Worm (Caenorhabditis elegans) whole organism, mixed stage, embryonic: ENCODE data around the gene ift-74.

Source experiments
- M03D4.4 ChIP-seq: sonication (generic microtip); optimal IDR thresholded peaks from 2 replicates; lab custom pipeline; 2017; ENCODE audit warnings: mild to moderate bottlenecking, missing genetic modification characterization, missing compliant biosample characterization
- bed-3 ChIP-seq: fragments of 200-800 bp; sonication (Bioruptor generic); optimal IDR thresholded peaks from 3 replicates; lab custom pipeline; 2018; ENCODE audit warnings: mild to moderate bottlenecking, missing genetic modification characterization, moderate library complexity, missing compliant biosample characterization
- blmp-1 ChIP-seq: fragments of 150-350 bp; optimal IDR thresholded peaks from 2 replicates; lab custom pipeline; 2014; ENCODE audit warnings: missing biosample characterization, missing genetic modification characterization
- ceh-39 ChIP-seq: fragments of 150-350 bp; optimal IDR thresholded peaks from 2 replicates; lab custom pipeline; 2014; ENCODE audit warnings: missing biosample characterization, missing genetic modification characterization
- ceh-43 ChIP-seq: fragments of 200-800 bp; sonication (Bioruptor generic); optimal IDR thresholded peaks from 2 replicates; lab custom pipeline; 2018; ENCODE audit warnings: mild to moderate bottlenecking, missing genetic modification characterization, moderate library complexity, missing compliant biosample characterization
- ceh-83 ChIP-seq: fragments of 200-800 bp; sonication (Bioruptor generic); optimal IDR thresholded peaks from 2 replicates; lab custom pipeline; 2018; ENCODE audit warnings: mild to moderate bottlenecking, missing genetic modification characterization, missing compliant biosample characterization
- ces-1 ChIP-seq: fragments of 150-350 bp; optimal IDR thresholded peaks from 2 replicates; lab custom pipeline; 2014; ENCODE audit warnings: missing biosample characterization, missing genetic modification reagents, missing genetic modification characterization
- cnd-1 ChIP-seq: fragments of 200-800 bp; sonication (Bioruptor generic); optimal IDR thresholded peaks from 2 replicates; lab custom pipeline; 2018; ENCODE audit warnings: mild to moderate bottlenecking, missing genetic modification characterization, missing compliant biosample characterization
- drap-1 ChIP-seq: fragments of 200-800 bp; sonication (Bioruptor generic); optimal IDR thresholded peaks from 3 replicates; lab custom pipeline; 2018; ENCODE audit warnings: mild to moderate bottlenecking, missing genetic modification characterization, missing compliant biosample characterization
- elt-1 ChIP-seq: sonication (generic microtip); optimal IDR thresholded peaks from 2 replicates; lab custom pipeline; 2017; ENCODE audit warnings: missing genetic modification characterization, mild to moderate bottlenecking, missing compliant biosample characterization, antibody characterized with exemption, moderate library complexity, borderline replicate concordance; ENCODE audit not compliant: insufficient read depth
- elt-3 ChIP-seq: fragments of 150-350 bp; optimal IDR thresholded peaks from 2 replicates; lab custom pipeline; 2014; ENCODE audit warnings: missing biosample characterization, missing genetic modification characterization
- flh-1 ChIP-seq: fragments of 200-800 bp; sonication (Bioruptor generic); optimal IDR thresholded peaks from 2 replicates; lab custom pipeline; 2018; ENCODE audit warnings: mild to moderate bottlenecking, missing genetic modification characterization, moderate library complexity, missing compliant biosample characterization
- ham-2 ChIP-seq: fragments of 200-800 bp; sonication (Bioruptor generic); optimal IDR thresholded peaks from 2 replicates; lab custom pipeline; 2018; ENCODE audit warnings: mild to moderate bottlenecking, missing genetic modification characterization, missing compliant biosample characterization
- hlh-1 ChIP-seq: fragments of 150-350 bp; optimal IDR thresholded peaks from 2 replicates; lab custom pipeline; 2014; ENCODE audit warnings: missing biosample characterization, missing genetic modification reagents, missing genetic modification characterization
- lin-13 ChIP-seq: fragments of 150-350 bp; optimal IDR thresholded peaks from 2 replicates; lab custom pipeline; 2014; ENCODE audit warnings: missing biosample characterization, missing genetic modification characterization
- lin-32 ChIP-seq: fragments of 200-800 bp; sonication (Bioruptor generic); optimal IDR thresholded peaks from 2 replicates; lab custom pipeline; 2018; ENCODE audit warnings: mild to moderate bottlenecking, missing genetic modification characterization, missing compliant biosample characterization
- lsy-2 ChIP-seq: fragments of 150-350 bp; optimal IDR thresholded peaks from 2 replicates; lab custom pipeline; 2014; ENCODE audit warnings: missing biosample characterization, missing genetic modification characterization
- mab-5 ChIP-seq: fragments of 150-350 bp; optimal IDR thresholded peaks from 2 replicates; lab custom pipeline; 2014; ENCODE audit warnings: missing biosample characterization, missing genetic modification characterization
- mep-1 ChIP-seq: fragments of 150-350 bp; optimal IDR thresholded peaks from 2 replicates; lab custom pipeline; 2017; ENCODE audit warnings: missing biosample characterization, missing genetic modification reagents, missing genetic modification characterization, inconsistent platforms
- mls-2 ChIP-seq: sonication (generic microtip); optimal IDR thresholded peaks from 2 replicates; lab custom pipeline; 2016; ENCODE audit warnings: mild to moderate bottlenecking, missing genetic modification characterization, moderate library complexity, missing compliant biosample characterization
- nhr-12 ChIP-seq: fragments of 150-350 bp; optimal IDR thresholded peaks from 2 replicates; lab custom pipeline; 2014; ENCODE audit warnings: missing biosample characterization, missing genetic modification characterization
- nhr-2 ChIP-seq: fragments of 150-350 bp; optimal IDR thresholded peaks from 2 replicates; lab custom pipeline; 2014; ENCODE audit warnings: missing biosample characterization, missing genetic modification characterization
- nhr-237 ChIP-seq: fragments of 150-350 bp; optimal IDR thresholded peaks from 2 replicates; lab custom pipeline; 2014; ENCODE audit warnings: missing biosample characterization, missing genetic modification characterization
- nhr-28 ChIP-seq: fragments of 150-350 bp; optimal IDR thresholded peaks from 2 replicates; lab custom pipeline; 2014; ENCODE audit warnings: missing biosample characterization, missing genetic modification characterization
- nhr-76 ChIP-seq: sonication (generic microtip); optimal IDR thresholded peaks from 2 replicates; lab custom pipeline; 2017; ENCODE audit warnings: missing biosample characterization, missing genetic modification characterization
- pha-4 ChIP-seq: fragments of 150-350 bp; optimal IDR thresholded peaks from 2 replicates; lab custom pipeline; 2018; ENCODE audit warnings: missing biosample characterization, missing genetic modification reagents, missing genetic modification characterization
- sem-2 ChIP-seq: fragments of 200-800 bp; sonication (Bioruptor generic); optimal IDR thresholded peaks from 2 replicates; lab custom pipeline; 2018; ENCODE audit warnings: mild to moderate bottlenecking, missing genetic modification characterization, missing compliant biosample characterization
- unc-120 ChIP-seq: sonication (generic microtip); optimal IDR thresholded peaks from 2 replicates; lab custom pipeline; 2017; ENCODE audit warnings: missing genetic modification characterization, missing compliant biosample characterization; ENCODE audit not compliant: poor library complexity, severe bottlenecking
- unc-62 ChIP-seq: fragments of 150-350 bp; optimal IDR thresholded peaks from 2 replicates; lab custom pipeline; 2014; ENCODE audit warnings: missing biosample characterization, missing genetic modification reagents, missing genetic modification characterization
- zip-8 ChIP-seq: fragments of 150-350 bp; optimal IDR thresholded peaks from 2 replicates; lab custom pipeline; 2014; ENCODE audit warnings: missing biosample characterization, missing genetic modification characterization
- ztf-11 ChIP-seq: fragments of 150-350 bp; optimal IDR thresholded peaks from 2 replicates; lab custom pipeline; 2014; ENCODE audit warnings: missing biosample characterization, missing genetic modification characterization

ift-74 gene

DNA sequence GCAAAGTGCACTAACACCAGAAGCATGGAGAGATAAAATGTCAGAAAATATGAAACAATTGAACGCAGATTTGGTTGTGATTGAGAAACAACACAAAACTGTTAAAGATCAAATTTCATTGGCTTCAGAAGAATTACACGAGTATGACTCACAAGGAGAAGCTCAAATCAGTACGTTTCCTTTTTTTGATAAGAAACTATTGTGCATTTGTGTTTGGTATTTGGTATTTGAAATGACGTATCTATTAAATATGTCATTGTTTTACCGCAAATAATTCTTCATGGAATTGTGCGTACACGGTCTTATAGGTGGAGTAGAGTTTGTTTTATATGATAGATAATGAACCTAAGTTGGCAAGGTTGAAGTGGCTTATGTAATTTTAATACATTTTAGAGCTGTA is 1.7 kb downstream of the ift-74 start:
- no peak for TF ChIP-seq sem-2 (GFP tag; lab: Kevin White, UChicago)
- TF ChIP-seq lsy-2 (tag; lab: Kevin White, UChicago): no peak
- no peak for TF ChIP-seq M03D4.4 (tag; lab: Kevin White, UChicago)
- no peak for TF ChIP-seq drap-1 (GFP tag; lab: Kevin White, UChicago)

DNA sequence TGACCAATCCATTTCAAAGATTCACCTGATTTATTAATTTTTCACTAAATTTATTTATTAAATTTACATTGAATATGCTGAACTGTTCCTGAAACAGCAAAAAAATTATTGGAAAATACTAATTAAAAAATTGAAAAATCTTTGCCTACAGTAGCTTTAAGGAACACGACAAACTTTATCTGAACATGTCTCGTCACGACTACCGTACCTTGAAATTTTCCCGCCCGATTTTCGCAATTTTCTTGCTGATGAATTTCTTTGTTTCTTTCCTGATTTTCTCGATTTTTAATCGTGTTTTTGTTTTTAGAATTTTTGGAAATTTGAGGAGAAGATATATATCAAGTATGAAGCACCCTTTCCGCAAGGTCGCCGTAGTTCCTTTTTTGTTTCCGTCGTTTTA is 3.1 kb downstream of the ift-74 start:
- no peak for TF ChIP-seq zip-8 (tag; lab: Kevin White, UChicago)
- no peak for TF ChIP-seq flh-1
- TF ChIP-seq lin-13 (tag; lab: Kevin White, UChicago): no peak
- TF ChIP-seq mab-5: no peak
- TF ChIP-seq blmp-1: no peak
- TF ChIP-seq elt-3 (tag; lab: Kevin White, UChicago): no peak
- TF ChIP-seq ceh-83 (GFP tag; lab: Kevin White, UChicago): no peak
- no peak for TF ChIP-seq lsy-2 (tag; lab: Kevin White, UChicago)
- TF ChIP-seq unc-62 (GFP tag; lab: Kevin White, UChicago): no peak
- TF ChIP-seq pha-4: no peak
- no peak for TF ChIP-seq sem-2 (GFP tag; lab: Kevin White, UChicago)
- TF ChIP-seq nhr-12 (tag; lab: Kevin White, UChicago): no peak
- TF ChIP-seq nhr-28 (tag; lab: Kevin White, UChicago): no peak
- TF ChIP-seq hlh-1: no peak
- TF ChIP-seq elt-1 (tag; lab: Kevin White, UChicago): no peak
- no peak for TF ChIP-seq nhr-237 (tag; lab: Kevin White, UChicago)
- no peak for TF ChIP-seq mls-2 (tag; lab: Kevin White, UChicago)
- TF ChIP-seq cnd-1 (tag; lab: Kevin White, UChicago): no peak
- TF ChIP-seq M03D4.4 (tag; lab: Kevin White, UChicago): no peak

DNA sequence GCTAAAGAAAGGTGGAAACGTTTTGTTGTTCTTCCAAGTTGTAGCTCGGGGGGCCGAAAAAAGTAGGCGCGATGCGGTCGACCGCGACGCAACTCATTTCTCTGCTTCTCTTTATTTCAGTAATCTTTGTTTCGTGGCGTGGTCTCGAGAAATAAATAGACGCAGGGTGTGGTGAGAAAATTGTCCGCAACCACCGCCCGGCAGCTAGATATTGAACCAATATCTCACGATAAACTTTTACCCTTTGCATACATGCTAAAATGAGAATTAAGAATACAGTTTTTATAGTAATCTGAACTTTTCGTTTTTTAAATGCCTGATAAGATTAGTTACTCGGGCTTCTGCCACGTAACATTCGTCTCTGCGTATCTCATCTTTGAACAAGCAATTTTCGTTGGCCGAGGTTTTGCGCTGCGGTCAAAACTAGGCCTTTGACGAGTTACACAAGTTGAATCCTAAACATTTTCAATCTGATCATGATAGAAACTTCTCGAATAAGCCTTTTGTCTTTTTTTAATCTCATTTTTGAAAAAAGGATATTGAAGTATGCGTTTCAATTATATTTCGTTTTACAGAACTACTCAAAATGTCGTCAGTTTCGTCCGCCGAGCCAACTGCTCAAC is 4.0 kb downstream of the ift-74 start, which contains the start of gene gyf-1:
gyf-1 (plus strand) TSS at position 573 of the 623 bp plus-strand sequence.
- TF ChIP-seq ceh-83 (GFP tag; lab: Kevin White, UChicago) (no peak), ham-2 (GFP tag; lab: Kevin White, UChicago) (peak; percentile 23), blmp-1 (no peak), sem-2 (GFP tag; lab: Kevin White, UChicago) (no peak), nhr-237 (tag; lab: Kevin White, UChicago) (no peak), ceh-43 (GFP tag; lab: Kevin White, UChicago) (no peak), flh-1 (no peak), unc-62 (GFP tag; lab: Kevin White, UChicago) (no peak), M03D4.4 (tag; lab: Kevin White, UChicago) (no peak), nhr-76 (no peak), unc-120 (tag; lab: Kevin White, UChicago) (peak; percentile 18), nhr-2 (tag; lab: Kevin White, UChicago) (no peak), lsy-2 (tag; lab: Kevin White, UChicago) (peak; percentile 8), mep-1 (tag; lab: Kevin White, UChicago) (no peak), bed-3 (GFP tag; lab: Kevin White, UChicago) (no peak)
- TF ChIP-seq, all 35 proteins: peak for 3

DNA sequence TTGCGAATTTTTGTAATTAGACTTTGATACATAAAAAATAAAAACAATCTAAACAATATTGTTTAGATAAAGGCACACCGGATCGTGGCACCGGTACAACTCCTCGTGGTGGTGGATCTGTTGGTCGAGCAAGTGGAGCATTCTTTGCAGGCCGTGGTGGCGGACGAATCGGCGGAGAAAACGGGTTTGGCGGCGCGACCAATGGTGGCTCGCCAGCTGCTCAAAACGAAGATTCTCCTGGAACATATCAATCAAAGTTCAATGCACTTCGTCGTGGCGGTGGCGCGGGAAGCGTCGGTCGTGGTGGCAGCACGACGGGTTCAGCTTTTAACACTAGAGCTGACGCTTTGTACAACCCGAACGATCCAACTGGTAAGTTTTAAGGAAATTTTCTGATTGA is 6.1 kb downstream of the ift-74 start:
- no peak for TF ChIP-seq elt-3 (tag; lab: Kevin White, UChicago)
- no peak for TF ChIP-seq mab-5
- no peak for TF ChIP-seq nhr-28 (tag; lab: Kevin White, UChicago)
- no peak for TF ChIP-seq cnd-1 (tag; lab: Kevin White, UChicago)
- no peak for TF ChIP-seq ces-1

DNA sequence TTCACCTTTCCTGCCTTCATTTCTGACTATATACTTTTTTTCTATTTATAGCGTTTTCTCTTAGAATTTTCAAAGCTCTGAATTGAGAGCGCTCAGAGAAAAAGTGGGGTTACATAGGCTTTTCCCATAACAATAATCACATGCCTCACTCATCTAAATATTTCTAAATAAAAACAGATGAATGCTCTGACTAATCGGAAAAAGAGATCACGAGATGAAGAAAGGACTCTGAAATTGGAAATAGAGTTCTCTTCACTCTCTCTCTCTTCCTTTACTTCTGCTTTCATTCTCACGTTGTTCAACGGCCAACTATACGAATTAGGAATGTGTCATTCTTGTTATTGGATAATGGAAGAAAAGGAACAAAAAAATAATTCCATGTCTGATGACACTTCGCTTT is 9.3 kb downstream of the ift-74 start:
- TF ChIP-seq ceh-39 (tag; lab: Kevin White, UChicago): no peak
- TF ChIP-seq flh-1: no peak
- no peak for TF ChIP-seq nhr-12 (tag; lab: Kevin White, UChicago)
- TF ChIP-seq lin-32 (GFP tag; lab: Kevin White, UChicago): no peak
- no peak for TF ChIP-seq ces-1
- no peak for TF ChIP-seq ztf-11 (tag; lab: Kevin White, UChicago)
- TF ChIP-seq M03D4.4 (tag; lab: Kevin White, UChicago): no peak
- no peak for TF ChIP-seq sem-2 (GFP tag; lab: Kevin White, UChicago)
- TF ChIP-seq bed-3 (GFP tag; lab: Kevin White, UChicago): no peak
- no peak for TF ChIP-seq elt-1 (tag; lab: Kevin White, UChicago)
- no peak for TF ChIP-seq ceh-43 (GFP tag; lab: Kevin White, UChicago)
- no peak for TF ChIP-seq cnd-1 (tag; lab: Kevin White, UChicago)
- TF ChIP-seq unc-62 (GFP tag; lab: Kevin White, UChicago): no peak
- TF ChIP-seq, all 35 proteins: peak for 0
